Fruit fly (Drosophila melanogaster) whole organism, adult: ENCODE measurements around the gene CG9702.

Experiments used
- CG7045 ChIP-seq: fragments of 200-800 bp; sonication (Bioruptor generic); optimal IDR thresholded peaks from 2 replicates; lab custom pipeline; 2017; ENCODE audit warnings: missing biosample characterization, mild to moderate bottlenecking, missing genetic modification characterization
- Clk ChIP-seq: fragments of 200-800 bp; sonication (Bioruptor generic); optimal IDR thresholded peaks from 2 replicates; lab custom pipeline; 2017; ENCODE audit warnings: missing biosample characterization, missing genetic modification characterization
- Crg-1 ChIP-seq: fragments of 200-800 bp; sonication (Bioruptor generic); optimal IDR thresholded peaks from 2 replicates; lab custom pipeline; 2016; ENCODE audit warnings: missing biosample characterization, missing genetic modification characterization
- Mnt ChIP-seq: fragments of 200-800 bp; sonication (Bioruptor generic); optimal IDR thresholded peaks from 2 replicates; lab custom pipeline; 2016; ENCODE audit warnings: missing biosample characterization, mild to moderate bottlenecking, missing genetic modification characterization

DNA sequence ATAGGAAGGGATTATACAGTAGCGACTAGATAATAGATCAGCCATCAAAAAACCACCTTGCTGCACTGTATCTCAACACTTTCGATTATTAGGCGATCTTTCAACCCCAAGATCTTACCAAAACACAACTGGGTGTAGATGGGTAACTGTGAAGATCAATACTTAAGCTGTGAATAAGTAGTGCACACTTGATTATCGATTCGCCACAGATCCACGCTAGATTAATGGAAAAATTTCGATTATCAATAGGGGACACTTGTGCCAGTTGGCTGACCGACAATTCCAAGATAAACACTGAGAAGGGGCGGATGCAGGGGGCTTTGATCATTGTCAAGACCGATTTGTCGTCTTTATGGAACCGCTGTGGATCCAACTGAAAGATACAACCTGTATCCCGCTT lies at the start of gene CG9702:
- TF ChIP-seq Clk (GFP tag; lab: Kevin White, UChicago) (no peak), Crg-1 (no peak), Mnt (GFP tag; lab: Kevin White, UChicago) (no peak), CG7045 (no peak)
